Worm (Caenorhabditis elegans) whole organism, midembryonic: ENCODE measurements around the gene clec-56.

Experiments used
- cog-1 ChIP-seq: sonication (generic microtip); optimal IDR thresholded peaks from 2 replicates; lab custom pipeline; 2016; ENCODE audit warnings: missing genetic modification characterization, missing compliant biosample characterization
- klf-2 ChIP-seq: fragments of 200-800 bp; sonication (Bioruptor generic); conservative IDR thresholded peaks from 2 replicates; pipeline ENCODE4 v1.3.6; 2022; ENCODE audit warnings: missing genetic modification reagents, missing genetic modification characterization, missing compliant biosample characterization
- tab-1 ChIP-seq: fragments of 200-800 bp; sonication (Bioruptor generic); IDR thresholded peaks from 2 replicates; pipeline ENCODE4 v1.3.6; 2022; ENCODE audit warnings: missing genetic modification characterization, missing compliant biosample characterization
- ztf-23 ChIP-seq: fragments of 200-800 bp; sonication (Bioruptor generic); IDR thresholded peaks from 2 replicates; pipeline ENCODE4 v1.3.6; 2022; ENCODE audit warnings: missing genetic modification reagents, missing genetic modification characterization, missing compliant biosample characterization
- ztf-29 ChIP-seq: fragments of 200-800 bp; sonication (Bioruptor generic); IDR thresholded peaks from 2 replicates; pipeline ENCODE4 v1.3.6; 2022; ENCODE audit warnings: missing genetic modification reagents, missing genetic modification characterization, missing compliant biosample characterization

DNA sequence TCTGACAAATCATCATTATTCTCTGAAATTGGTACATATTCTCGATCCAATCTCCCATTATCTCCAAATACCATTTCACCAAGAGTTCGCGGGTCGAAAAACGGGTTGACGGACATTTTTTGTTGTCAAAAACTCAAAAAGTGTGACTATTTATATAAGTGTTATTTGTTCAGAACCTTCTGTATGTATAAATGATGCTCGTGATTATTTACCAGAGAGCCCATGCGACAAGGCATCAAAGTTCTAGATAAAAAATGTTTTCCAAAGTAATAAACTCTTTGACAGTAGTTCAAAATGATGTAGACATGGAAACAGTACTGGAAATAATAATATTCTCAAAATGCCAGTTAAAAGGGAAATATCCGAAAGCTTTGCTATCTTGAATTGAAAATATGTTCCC lies 11.5 kb upstream of the clec-56 start:
- TF ChIP-seq klf-2 (GFP tag; lab: Robert Waterston, UW) (no peak), ztf-23 (no peak), cog-1 (no peak), tab-1 (GFP tag; lab: Robert Waterston, UW) (no peak), ztf-29 (GFP tag; lab: Robert Waterston, UW) (no peak)
